Fruit fly (Drosophila melanogaster) whole organism, embryonic: ENCODE results near the gene CG3008.

Experiments used
- Ada2b ChIP-seq: fragments of 200-800 bp; sonication (Bioruptor generic); IDR thresholded peaks from 2 replicates; pipeline ENCODE4 v1.3.6; 2022; ENCODE audit warnings: missing biosample characterization, missing genetic modification characterization
- Adf1 ChIP-seq: fragments of 200-800 bp; sonication (Bioruptor generic); IDR thresholded peaks from 2 replicates; pipeline ENCODE4 v1.3.6; 2022; ENCODE audit warnings: missing biosample characterization, missing genetic modification characterization
- Antp ChIP-seq: fragments of 200-800 bp; sonication (Bioruptor generic); optimal IDR thresholded peaks from 3 replicates; lab custom pipeline; 2016; ENCODE audit warnings: missing biosample characterization, missing genetic modification characterization
- Awh ChIP-seq: fragments of 200-800 bp; sonication (Bioruptor generic); IDR thresholded peaks from 2 replicates; pipeline ENCODE4, ENCODE4 v1.3.6; 2022; ENCODE audit warnings: missing biosample characterization, missing genetic modification characterization
- Blimp-1 ChIP-seq: fragments of 200-800 bp; sonication (Bioruptor generic); optimal IDR thresholded peaks from 3 replicates; lab custom pipeline; 2018; ENCODE audit warnings: missing biosample characterization, missing genetic modification characterization, mild to moderate bottlenecking, moderate library complexity, missing genetic modification reagents
- CG10366 ChIP-seq: fragments of 200-800 bp; sonication (Bioruptor generic); IDR thresholded peaks from 2 replicates; pipeline ENCODE4 v1.3.6; 2022; ENCODE audit warnings: missing biosample characterization, missing genetic modification characterization
- CG11560 ChIP-seq: fragments of 200-800 bp; sonication (Bioruptor generic); IDR thresholded peaks from 3 replicates; pipeline ENCODE4 v1.3.6; 2022; ENCODE audit warnings: missing biosample characterization, missing genetic modification characterization
- CG13624 ChIP-seq: fragments of 200-800 bp; sonication (Bioruptor generic); optimal IDR thresholded peaks from 2 replicates; lab custom pipeline; 2016; ENCODE audit warnings: missing biosample characterization, missing genetic modification characterization
- CG15479 ChIP-seq: fragments of 200-800 bp; sonication (Bioruptor generic); optimal IDR thresholded peaks from 3 replicates; lab custom pipeline; 2019; ENCODE audit warnings: missing biosample characterization, mild to moderate bottlenecking, missing genetic modification characterization, moderate library complexity
- CG15514 ChIP-seq: fragments of 200-800 bp; sonication (Bioruptor generic); optimal IDR thresholded peaks from 3 replicates; lab custom pipeline; 2017; ENCODE audit warnings: missing biosample characterization, missing genetic modification characterization, mild to moderate bottlenecking, moderate library complexity, missing genetic modification reagents
- CG2129 ChIP-seq: fragments of 200-800 bp; sonication (Bioruptor generic); IDR thresholded peaks from 2 replicates; pipeline ENCODE4 v1.3.6; 2022; ENCODE audit warnings: missing biosample characterization, missing genetic modification characterization; ENCODE audit not compliant: partially characterized antibody
- CG34224 ChIP-seq: fragments of 200-800 bp; sonication (Bioruptor generic); IDR thresholded peaks from 3 replicates; pipeline ENCODE4 v1.3.6; 2022; ENCODE audit warnings: missing biosample characterization, missing genetic modification characterization; ENCODE audit not compliant: partially characterized antibody
- CG4707 ChIP-seq: fragments of 200-800 bp; sonication (Bioruptor generic); optimal IDR thresholded peaks from 2 replicates; lab custom pipeline; 2018; ENCODE audit warnings: missing biosample characterization, mild to moderate bottlenecking, missing genetic modification characterization, moderate library complexity
- CG8281 ChIP-seq: fragments of 200-800 bp; sonication (Bioruptor generic); optimal IDR thresholded peaks from 2 replicates; lab custom pipeline; 2018; ENCODE audit warnings: missing biosample characterization, mild to moderate bottlenecking, missing genetic modification characterization, moderate library complexity
- CG8944 ChIP-seq: fragments of 200-800 bp; sonication (Bioruptor generic); optimal IDR thresholded peaks from 3 replicates; lab custom pipeline; 2016; ENCODE audit warnings: missing biosample characterization, missing genetic modification characterization
- CG9609 ChIP-seq: fragments of 200-800 bp; sonication (Bioruptor generic); optimal IDR thresholded peaks from 3 replicates; lab custom pipeline; 2016; ENCODE audit warnings: missing biosample characterization, missing genetic modification characterization
- Camta ChIP-seq: fragments of 200-800 bp; sonication (Bioruptor generic); optimal IDR thresholded peaks from 2 replicates; lab custom pipeline; 2016; ENCODE audit warnings: missing biosample characterization, missing genetic modification characterization
- Dek ChIP-seq: fragments of 200-800 bp; sonication (Bioruptor generic); optimal IDR thresholded peaks from 3 replicates; lab custom pipeline; 2019; ENCODE audit warnings: missing biosample characterization, mild to moderate bottlenecking, missing genetic modification characterization, moderate library complexity
- Eip74EF ChIP-seq, 2 experiments: fragments of 200-800 bp in 1 of 2; fragments of >200 bp in 1 of 2; sonication (Bioruptor generic) in 1 of 2; optimal IDR thresholded peaks; 2 replicates each; lab custom pipeline; 2017 to 2019; ENCODE audit warnings: missing biosample characterization in 2 of 2, missing genetic modification characterization in 2 of 2, mild to moderate bottlenecking in 1 of 2, moderate library complexity in 1 of 2
- Elba2 ChIP-seq: fragments of 200-800 bp; sonication (Bioruptor generic); optimal IDR thresholded peaks from 3 replicates; lab custom pipeline; 2016; ENCODE audit warnings: missing biosample characterization, missing genetic modification characterization
- Hey ChIP-seq: fragments of 200-800 bp; sonication (Bioruptor generic); optimal IDR thresholded peaks from 3 replicates; lab custom pipeline; 2018; ENCODE audit warnings: missing biosample characterization, mild to moderate bottlenecking, missing genetic modification characterization
- Hr39 ChIP-seq: fragments of >200 bp; optimal IDR thresholded peaks from 2 replicates; lab custom pipeline; 2017
- Jarid2 ChIP-seq: fragments of 200-800 bp; sonication (Bioruptor generic); optimal IDR thresholded peaks from 3 replicates; lab custom pipeline; 2017; ENCODE audit warnings: mild to moderate bottlenecking, missing biosample characterization, missing genetic modification reagents, missing genetic modification characterization
- Kr ChIP-seq: fragments of 200-800 bp; sonication (Bioruptor generic); optimal IDR thresholded peaks from 2 replicates; lab custom pipeline; 2017; ENCODE audit warnings: missing biosample characterization, mild to moderate bottlenecking, missing genetic modification characterization
- Med ChIP-seq: fragments of 200-800 bp; sonication (Bioruptor generic); peaks from one replicate; lab custom pipeline; 2016; ENCODE audit warnings: missing biosample characterization, missing genetic modification characterization, mild to moderate bottlenecking, inconsistent platforms, moderate library complexity
- Meics ChIP-seq: fragments of 200-800 bp; sonication (Bioruptor generic); optimal IDR thresholded peaks from 2 replicates; lab custom pipeline; 2017; ENCODE audit warnings: missing biosample characterization, mild to moderate bottlenecking, missing genetic modification characterization
- Myb ChIP-seq: fragments of 200-800 bp; sonication (Bioruptor generic); optimal IDR thresholded peaks from 2 replicates; lab custom pipeline; 2016; ENCODE audit warnings: missing biosample characterization, missing genetic modification characterization
- Oli ChIP-seq: fragments of 200-800 bp; sonication (Bioruptor generic); optimal IDR thresholded peaks from 2 replicates; lab custom pipeline; 2018; ENCODE audit warnings: missing biosample characterization, mild to moderate bottlenecking, missing genetic modification characterization, moderate library complexity
- Ravus ChIP-seq: fragments of 200-800 bp; sonication (Bioruptor generic); IDR thresholded peaks from 2 replicates; pipeline ENCODE4 v1.3.6; 2022; ENCODE audit warnings: missing biosample characterization, missing genetic modification characterization
- ase ChIP-seq: fragments of 200-800 bp; sonication (Bioruptor generic); IDR thresholded peaks from 3 replicates; pipeline ENCODE4 v1.3.6; 2022; ENCODE audit warnings: missing biosample characterization, missing genetic modification characterization
- ato ChIP-seq: fragments of 200-800 bp; sonication (Bioruptor generic); IDR thresholded peaks from 2 replicates; pipeline ENCODE4 v1.3.6; 2022; ENCODE audit warnings: missing biosample characterization, missing genetic modification characterization; ENCODE audit not compliant: partially characterized antibody
- bowl ChIP-seq: fragments of 200-800 bp; sonication (Bioruptor generic); IDR thresholded peaks from 2 replicates; pipeline ENCODE4 v1.3.6; 2022; ENCODE audit warnings: missing biosample characterization, missing genetic modification characterization
- cas ChIP-seq: fragments of 200-800 bp; sonication (Bioruptor generic); IDR thresholded peaks from 2 replicates; pipeline ENCODE4 v1.3.6; 2022; ENCODE audit warnings: missing biosample characterization, missing genetic modification characterization
- dati ChIP-seq: fragments of 200-800 bp; sonication (Bioruptor generic); IDR thresholded peaks from 2 replicates; pipeline ENCODE4 v1.3.6; 2022; ENCODE audit warnings: missing biosample characterization, missing genetic modification characterization
- disco-r ChIP-seq: fragments of 200-800 bp; sonication (Bioruptor generic); optimal IDR thresholded peaks from 2 replicates; lab custom pipeline; 2016; ENCODE audit warnings: missing biosample characterization, missing genetic modification characterization
- grn ChIP-seq: fragments of 200-800 bp; sonication (Bioruptor generic); optimal IDR thresholded peaks from 3 replicates; lab custom pipeline; 2017; ENCODE audit warnings: missing biosample characterization, missing genetic modification characterization
- gt ChIP-seq: fragments of 200-800 bp; sonication (Bioruptor generic); IDR thresholded peaks from 2 replicates; pipeline ENCODE4 v1.3.6; 2022; ENCODE audit warnings: missing biosample characterization, missing genetic modification characterization
- mirr ChIP-seq: fragments of 200-800 bp; sonication (Bioruptor generic); optimal IDR thresholded peaks from 3 replicates; lab custom pipeline; 2018; ENCODE audit warnings: missing biosample characterization, mild to moderate bottlenecking, missing genetic modification characterization
- mld ChIP-seq: fragments of 200-800 bp; sonication (Bioruptor generic); IDR thresholded peaks from 3 replicates; pipeline ENCODE4 v1.3.6; 2022; ENCODE audit warnings: missing biosample characterization, missing genetic modification characterization; ENCODE audit not compliant: partially characterized antibody
- onecut ChIP-seq: fragments of 200-800 bp; sonication (Bioruptor generic); IDR thresholded peaks from 2 replicates; pipeline ENCODE4 v1.3.6; 2022; ENCODE audit warnings: missing biosample characterization, missing genetic modification characterization
- peb ChIP-seq: fragments of 200-800 bp; sonication (Bioruptor generic); IDR thresholded peaks from 2 replicates; pipeline ENCODE4 v1.3.6; 2022; ENCODE audit warnings: missing biosample characterization, missing genetic modification characterization
- pfk ChIP-seq: fragments of 200-800 bp; sonication (Bioruptor generic); optimal IDR thresholded peaks from 2 replicates; lab custom pipeline; 2018; ENCODE audit warnings: missing biosample characterization, mild to moderate bottlenecking, missing genetic modification characterization, moderate library complexity
- psq ChIP-seq: fragments of 200-800 bp; sonication (Bioruptor generic); optimal IDR thresholded peaks from 2 replicates; lab custom pipeline; 2017; ENCODE audit warnings: missing biosample characterization, missing genetic modification characterization
- repo ChIP-seq: fragments of 200-800 bp; sonication (Bioruptor generic); optimal IDR thresholded peaks from 2 replicates; lab custom pipeline; 2016; ENCODE audit warnings: missing biosample characterization, missing genetic modification characterization
- sc ChIP-seq, 3 experiments: fragments of >200 bp in 2 of 3; fragments of 200-800 bp in 1 of 3; sonication (Bioruptor generic) in 1 of 3; optimal IDR thresholded peaks; 2 replicates in 2 of 3; 3 replicates in 1 of 3; lab custom pipeline; 2017; ENCODE audit warnings: mild to moderate bottlenecking in 1 of 3, missing biosample characterization in 1 of 3, missing genetic modification characterization in 1 of 3, missing genetic modification reagents in 1 of 3
- ttk ChIP-seq: fragments of 200-800 bp; sonication (Bioruptor generic); IDR thresholded peaks from 2 replicates; pipeline ENCODE4 v2.1.2; 2022; ENCODE audit warnings: missing biosample characterization, missing genetic modification characterization
- twi ChIP-seq: fragments of 200-800 bp; optimal IDR thresholded peaks from 2 replicates; lab custom pipeline; 2019; ENCODE audit warnings: missing biosample characterization, mild to moderate bottlenecking, missing genetic modification characterization, moderate library complexity
- vvl ChIP-seq: fragments of 200-800 bp; sonication (Bioruptor generic); IDR thresholded peaks from 2 replicates; pipeline ENCODE4 v1.3.6; 2022; ENCODE audit warnings: missing biosample characterization, missing genetic modification characterization
- wdn ChIP-seq: fragments of 200-800 bp; sonication (Bioruptor generic); IDR thresholded peaks from 2 replicates; pipeline ENCODE4 v1.3.6; 2022; ENCODE audit warnings: missing biosample characterization, missing genetic modification characterization
- z ChIP-seq: fragments of 200-800 bp; sonication (Bioruptor generic); IDR thresholded peaks from 3 replicates; pipeline ENCODE4 v1.3.6; 2022; ENCODE audit warnings: missing biosample characterization, missing genetic modification characterization
- zen ChIP-seq: fragments of 200-800 bp; sonication (Bioruptor generic); optimal IDR thresholded peaks from 3 replicates; lab custom pipeline; 2018; ENCODE audit warnings: missing biosample characterization, mild to moderate bottlenecking, missing genetic modification characterization, moderate library complexity

The CG3008 gene

DNA sequence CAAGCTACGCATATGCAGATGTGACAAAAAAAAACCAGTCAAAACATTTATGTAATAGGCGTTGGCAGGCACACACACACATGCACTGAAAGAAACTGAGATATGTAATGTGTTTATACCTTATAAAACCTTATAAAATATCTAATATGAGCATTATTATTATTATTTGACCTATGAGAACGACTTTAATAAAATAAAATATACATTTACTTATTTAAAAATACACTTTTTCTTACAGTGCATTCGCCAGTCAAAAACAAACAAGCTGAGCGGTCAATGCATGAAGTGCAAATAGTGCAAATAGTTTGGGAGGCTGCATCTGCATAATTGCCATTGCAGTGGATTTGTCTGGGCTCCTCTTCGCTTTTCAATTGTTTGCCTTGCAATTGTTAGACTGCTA, 24.9 kb downstream of the CG3008 start (continued):
- TF ChIP-seq z (GFP tag; lab: Robert Waterston, UW) (no peak), Blimp-1 (GFP tag; lab: Kevin White, UChicago) (peak; percentile 76), CG15479 (GFP tag; lab: Kevin White, UChicago) (no peak), Hey (no peak), psq (GFP tag; lab: Kevin White, UChicago) (peak; percentile 24), mirr (GFP tag; lab: Kevin White, UChicago) (no peak), Ada2b (peak; percentile 83), zen (tag; lab: Kevin White, UChicago) (peak; percentile 55), CG8281 (tag; lab: Kevin White, UChicago) (peak; percentile 59), Ravus (GFP tag; lab: Robert Waterston, UW) (no peak), ato (GFP tag; lab: Robert Waterston, UW) (no peak), CG11560 (no peak), CG9609 (GFP tag; lab: Kevin White, UChicago) (no peak), Camta (GFP tag; lab: Kevin White, UChicago) (no peak), wdn (GFP tag; lab: Robert Waterston, UW) (no peak), Eip74EF (GFP tag; optimal IDR thresholded peaks at IDR 0.05; lab: Kevin White, UChicago) (peak in 1 of 2 experiments; percentile 84), repo (no peak), CG10366 (GFP tag; lab: Robert Waterston, UW) (peak; percentile 73), CG15514 (peak; percentile 9), Myb (no peak), vvl (peak; percentile 87), twi (tag; lab: Kevin White, UChicago) (no peak), CG13624 (GFP tag; lab: Kevin White, UChicago) (no peak), grn (GFP tag; lab: Kevin White, UChicago) (no peak), mld (GFP tag; lab: Robert Waterston, UW) (no peak)
- TF ChIP-seq, all 482 proteins: peak for 246

- no peak for TF ChIP-seq pfk (GFP tag; lab: Kevin White, UChicago)
- TF ChIP-seq ttk (GFP tag; lab: Robert Waterston, UW), result no peak
- TF ChIP-seq dati (GFP tag; lab: Robert Waterston, UW), result no peak
- no peak for TF ChIP-seq Dek (tag; lab: Kevin White, UChicago)
- no peak for TF ChIP-seq disco-r (GFP tag; lab: Kevin White, UChicago)
- peak; percentile 22 for TF ChIP-seq Oli (tag; lab: Kevin White, UChicago)
- TF ChIP-seq Awh, result peak; percentile 53; the same call in 1 of the 2 replicates
- no peak for TF ChIP-seq CG34224 (GFP tag; lab: Robert Waterston, UW)
- TF ChIP-seq onecut, result 0 out of 2 replicates have a peak, but pooled peaks have one; percentile 16
- TF ChIP-seq Hr39 (lab: Kevin White, UChicago), result no peak
- no peak for TF ChIP-seq Antp (GFP tag; lab: Kevin White, UChicago)
- no peak for TF ChIP-seq CG8944 (GFP tag; lab: Kevin White, UChicago)
- TF ChIP-seq Adf1 (GFP tag; lab: Robert Waterston, UW), result no peak
- TF ChIP-seq cas, result no peak
- no peak for TF ChIP-seq CG4707
- no peak for TF ChIP-seq peb (GFP tag; lab: Robert Waterston, UW)
- TF ChIP-seq CG2129, result no peak
- TF ChIP-seq bowl (GFP tag; lab: Robert Waterston, UW), result no peak
- TF ChIP-seq sc (optimal IDR thresholded peaks at IDR 0.05; lab: Kevin White, UChicago), result no peak
- TF ChIP-seq sc (GFP tag; optimal IDR thresholded peaks at IDR 0.05; lab: Kevin White, UChicago), result no peak
- peak; percentile 55 for TF ChIP-seq Blimp-1 (GFP tag; lab: Kevin White, UChicago)
- TF ChIP-seq Meics (GFP tag; lab: Kevin White, UChicago), result peak; percentile 5
- TF ChIP-seq Med, result peak; percentile 58
- no peak for TF ChIP-seq ase (GFP tag; lab: Robert Waterston, UW)
- no peak for TF ChIP-seq Elba2
- no peak for TF ChIP-seq gt (GFP tag; lab: Robert Waterston, UW)
- TF ChIP-seq Jarid2 (GFP tag; lab: Kevin White, UChicago), result no peak
- no peak for TF ChIP-seq Kr (GFP tag; lab: Kevin White, UChicago)
These were observed 32.6 kb downstream of the CG3008 start for dm6 chr2L:4915715-4916153.
